Fruit fly (Drosophila melanogaster) whole organism, embryonic: ENCODE results near the gene Mrtf.
A peak's percentile ranks its signal among the peaks of the same experiment; 100 is the strongest.

ENCODE experiments used
- Bgb ChIP-seq: fragments of 200-800 bp; sonication (Bioruptor generic); IDR thresholded peaks from 2 replicates; pipeline ENCODE4 v1.3.6; 2022; ENCODE audit warnings: missing biosample characterization, missing genetic modification characterization; ENCODE audit not compliant: partially characterized antibody
- BtbVII ChIP-seq: fragments of 200-800 bp; sonication (Bioruptor generic); optimal IDR thresholded peaks from 3 replicates; lab custom pipeline; 2017; ENCODE audit warnings: missing biosample characterization, mild to moderate bottlenecking, missing genetic modification characterization
- CG10209 ChIP-seq: fragments of 200-800 bp; sonication (Bioruptor generic); optimal IDR thresholded peaks from 3 replicates; lab custom pipeline; 2017; ENCODE audit warnings: missing biosample characterization, mild to moderate bottlenecking, missing genetic modification characterization, missing genetic modification reagents
- CG10654 ChIP-seq: fragments of 200-800 bp; sonication (Bioruptor generic); optimal IDR thresholded peaks from 2 replicates; lab custom pipeline; 2016; ENCODE audit warnings: missing biosample characterization, missing genetic modification characterization
- CG11456 ChIP-seq: fragments of 200-800 bp; sonication (Bioruptor generic); IDR thresholded peaks from 3 replicates; pipeline ENCODE4 v1.3.6; 2022; ENCODE audit warnings: missing biosample characterization, missing genetic modification characterization
- CG12391 ChIP-seq: fragments of 200-800 bp; sonication (Bioruptor generic); optimal IDR thresholded peaks from 3 replicates; lab custom pipeline; 2018; ENCODE audit warnings: missing biosample characterization, mild to moderate bottlenecking, missing genetic modification characterization, moderate library complexity
- CG12744 ChIP-seq: fragments of 200-800 bp; sonication (Bioruptor generic); optimal IDR thresholded peaks from 2 replicates; lab custom pipeline; 2016; ENCODE audit warnings: missing biosample characterization, missing genetic modification characterization
- CG13296 ChIP-seq: fragments of 200-800 bp; sonication (Bioruptor generic); optimal IDR thresholded peaks from 3 replicates; lab custom pipeline; 2018; ENCODE audit warnings: missing biosample characterization, mild to moderate bottlenecking, missing genetic modification characterization
- CG13624 ChIP-seq: fragments of 200-800 bp; sonication (Bioruptor generic); optimal IDR thresholded peaks from 2 replicates; lab custom pipeline; 2016; ENCODE audit warnings: missing biosample characterization, missing genetic modification characterization
- CG14014 ChIP-seq: fragments of 200-800 bp; sonication (Bioruptor generic); IDR thresholded peaks from 2 replicates; pipeline ENCODE4 v1.3.6; 2022; ENCODE audit warnings: missing biosample characterization, missing genetic modification characterization
- CG14050 ChIP-seq: fragments of 200-800 bp; sonication (Bioruptor generic); IDR thresholded peaks from 3 replicates; pipeline ENCODE4 v1.3.6; 2022; ENCODE audit warnings: missing biosample characterization, missing genetic modification characterization
- CG15073 ChIP-seq: fragments of 200-800 bp; sonication (Bioruptor generic); optimal IDR thresholded peaks from 2 replicates; lab custom pipeline; 2016; ENCODE audit warnings: missing biosample characterization, missing genetic modification characterization
- CG17328 ChIP-seq: fragments of 200-800 bp; sonication (Bioruptor generic); IDR thresholded peaks from 2 replicates; pipeline ENCODE4 v1.3.6; 2022; ENCODE audit warnings: missing biosample characterization, missing genetic modification characterization
- CG17612 ChIP-seq: fragments of 200-800 bp; sonication (Bioruptor generic); IDR thresholded peaks from 2 replicates; pipeline ENCODE4 v1.3.6; 2022; ENCODE audit warnings: missing biosample characterization, missing genetic modification characterization
- CG18476 ChIP-seq: fragments of 200-800 bp; sonication (Bioruptor generic); optimal IDR thresholded peaks from 2 replicates; lab custom pipeline; 2016; ENCODE audit warnings: missing biosample characterization, mild to moderate bottlenecking, missing genetic modification characterization
- CG2129 ChIP-seq: fragments of 200-800 bp; sonication (Bioruptor generic); IDR thresholded peaks from 2 replicates; pipeline ENCODE4 v1.3.6; 2022; ENCODE audit warnings: missing biosample characterization, missing genetic modification characterization; ENCODE audit not compliant: partially characterized antibody
- CG30403 ChIP-seq: fragments of 200-800 bp; sonication (Bioruptor generic); optimal IDR thresholded peaks from 3 replicates; lab custom pipeline; 2016; ENCODE audit warnings: missing biosample characterization, missing genetic modification characterization
- CG32532 ChIP-seq: fragments of 200-800 bp; sonication (Bioruptor generic); IDR thresholded peaks from 2 replicates; pipeline ENCODE4 v1.3.6; 2022; ENCODE audit warnings: missing biosample characterization, missing genetic modification characterization
- CG4617 ChIP-seq: fragments of 200-800 bp; sonication (Bioruptor generic); optimal IDR thresholded peaks from 3 replicates; lab custom pipeline; 2016; ENCODE audit warnings: missing biosample characterization, missing genetic modification characterization, borderline replicate concordance
- CG5180 ChIP-seq: fragments of 200-800 bp; sonication (Bioruptor generic); optimal IDR thresholded peaks from 3 replicates; lab custom pipeline; 2017; ENCODE audit warnings: missing biosample characterization, missing genetic modification characterization, mild to moderate bottlenecking, moderate library complexity, missing genetic modification reagents
- CG5953 ChIP-seq: fragments of 200-800 bp; sonication (Bioruptor generic); IDR thresholded peaks from 2 replicates; pipeline ENCODE4 v1.3.6; 2022; ENCODE audit warnings: missing biosample characterization, missing genetic modification characterization
- CG6654 ChIP-seq: fragments of 200-800 bp; sonication (Bioruptor generic); optimal IDR thresholded peaks from 2 replicates; lab custom pipeline; 2017; ENCODE audit warnings: missing biosample characterization, mild to moderate bottlenecking, missing genetic modification characterization
- CG6854 ChIP-seq: fragments of 200-800 bp; sonication (Bioruptor generic); optimal IDR thresholded peaks from 3 replicates; lab custom pipeline; 2017; ENCODE audit warnings: missing biosample characterization, mild to moderate bottlenecking, missing genetic modification characterization
- CG7271 ChIP-seq: fragments of 200-800 bp; sonication (Bioruptor generic); optimal IDR thresholded peaks from 2 replicates; lab custom pipeline; 2018; ENCODE audit warnings: missing biosample characterization, mild to moderate bottlenecking, missing genetic modification characterization, moderate library complexity
- CG8765 ChIP-seq: fragments of 200-800 bp; sonication (Bioruptor generic); IDR thresholded peaks from 2 replicates; pipeline ENCODE4 v1.3.6; 2022; ENCODE audit warnings: missing biosample characterization, missing genetic modification characterization
- CG9215 ChIP-seq: fragments of 200-800 bp; sonication (Bioruptor generic); IDR thresholded peaks from 2 replicates; pipeline ENCODE4 v1.3.6; 2022; ENCODE audit warnings: missing biosample characterization, missing genetic modification characterization
- Dfd ChIP-seq, 2 experiments: fragments of >200 bp; optimal IDR thresholded peaks; 2 replicates each; lab custom pipeline; 2017; ENCODE audit warnings: missing biosample characterization in 2 of 2, missing genetic modification characterization in 2 of 2
- Hand ChIP-seq: fragments of 200-800 bp; sonication (Bioruptor generic); optimal IDR thresholded peaks from 2 replicates; lab custom pipeline; 2017; ENCODE audit warnings: mild to moderate bottlenecking, missing biosample characterization, missing genetic modification reagents, missing genetic modification characterization
- Hey ChIP-seq: fragments of 200-800 bp; sonication (Bioruptor generic); optimal IDR thresholded peaks from 3 replicates; lab custom pipeline; 2018; ENCODE audit warnings: missing biosample characterization, mild to moderate bottlenecking, missing genetic modification characterization
- Kr ChIP-seq: fragments of 200-800 bp; sonication (Bioruptor generic); optimal IDR thresholded peaks from 2 replicates; lab custom pipeline; 2017; ENCODE audit warnings: missing biosample characterization, mild to moderate bottlenecking, missing genetic modification characterization
- MBD-R2 ChIP-seq: fragments of 200-800 bp; sonication (Bioruptor generic); IDR thresholded peaks from 2 replicates; pipeline ENCODE4 v1.3.6; 2022; ENCODE audit warnings: missing biosample characterization, missing genetic modification characterization
- MESR4 ChIP-seq: fragments of 200-800 bp; sonication (Bioruptor generic); optimal IDR thresholded peaks from 2 replicates; lab custom pipeline; 2018; ENCODE audit warnings: missing biosample characterization, mild to moderate bottlenecking, missing genetic modification characterization, moderate library complexity
- Mad ChIP-seq: fragments of 200-800 bp; sonication (Bioruptor generic); optimal IDR thresholded peaks from 2 replicates; lab custom pipeline; 2016; ENCODE audit warnings: missing biosample characterization, missing genetic modification characterization
- Optix ChIP-seq: fragments of 200-800 bp; sonication (Bioruptor generic); IDR thresholded peaks from 3 replicates; pipeline ENCODE4 v1.3.6; 2022; ENCODE audit warnings: missing biosample characterization, missing genetic modification characterization
- Sry-β ChIP-seq: fragments of 200-800 bp; sonication (Bioruptor generic); optimal IDR thresholded peaks from 2 replicates; lab custom pipeline; 2018; ENCODE audit warnings: missing biosample characterization, mild to moderate bottlenecking, missing genetic modification characterization, moderate library complexity
- Taf1 ChIP-seq: fragments of 200-800 bp; sonication (Bioruptor generic); IDR thresholded peaks from 2 replicates; pipeline ENCODE4 v1.3.6; 2022; ENCODE audit warnings: missing biosample characterization, missing genetic modification characterization
- ac ChIP-seq: fragments of 200-800 bp; sonication (Bioruptor generic); optimal IDR thresholded peaks from 3 replicates; lab custom pipeline; 2017; ENCODE audit warnings: missing biosample characterization, mild to moderate bottlenecking, missing genetic modification characterization
- aop ChIP-seq: fragments of 200-800 bp; sonication (Bioruptor generic); IDR thresholded peaks from 2 replicates; pipeline ENCODE4 v1.3.6; 2022; ENCODE audit warnings: missing biosample characterization, missing genetic modification characterization
- ato ChIP-seq: fragments of 200-800 bp; sonication (Bioruptor generic); IDR thresholded peaks from 2 replicates; pipeline ENCODE4 v1.3.6; 2022; ENCODE audit warnings: missing biosample characterization, missing genetic modification characterization; ENCODE audit not compliant: partially characterized antibody
- az2 ChIP-seq: fragments of 200-800 bp; sonication (Bioruptor generic); optimal IDR thresholded peaks from 3 replicates; lab custom pipeline; 2016; ENCODE audit warnings: missing biosample characterization, missing genetic modification characterization
- chm ChIP-seq: fragments of 200-800 bp; sonication (Bioruptor generic); IDR thresholded peaks from 2 replicates; pipeline ENCODE4 v1.3.6; 2022; ENCODE audit warnings: missing biosample characterization, missing genetic modification characterization
- corto ChIP-seq: fragments of 200-800 bp; sonication (Bioruptor generic); optimal IDR thresholded peaks from 2 replicates; lab custom pipeline; 2016; ENCODE audit warnings: missing biosample characterization, mild to moderate bottlenecking, missing genetic modification characterization, moderate library complexity
- disco-r ChIP-seq: fragments of 200-800 bp; sonication (Bioruptor generic); optimal IDR thresholded peaks from 2 replicates; lab custom pipeline; 2016; ENCODE audit warnings: missing biosample characterization, missing genetic modification characterization
- gce ChIP-seq: fragments of 200-800 bp; sonication (Bioruptor generic); IDR thresholded peaks from 3 replicates; pipeline ENCODE4 v1.3.6; 2022; ENCODE audit warnings: missing biosample characterization, missing genetic modification characterization
- hbn ChIP-seq: fragments of 200-800 bp; sonication (Bioruptor generic); IDR thresholded peaks from 2 replicates; pipeline ENCODE4 v1.3.6; 2022; ENCODE audit warnings: missing biosample characterization, missing genetic modification characterization; ENCODE audit not compliant: partially characterized antibody
- ind ChIP-seq: fragments of 200-800 bp; sonication (Bioruptor generic); optimal IDR thresholded peaks from 3 replicates; lab custom pipeline; 2016; ENCODE audit warnings: missing biosample characterization, missing genetic modification characterization
- pho ChIP-seq: fragments of 200-800 bp; sonication (Bioruptor generic); optimal IDR thresholded peaks from 2 replicates; lab custom pipeline; 2016; ENCODE audit warnings: missing biosample characterization, missing genetic modification characterization
- ro ChIP-seq: fragments of 200-800 bp; sonication (Bioruptor generic); IDR thresholded peaks from 2 replicates; pipeline ENCODE4 v1.3.6; 2022; ENCODE audit warnings: missing biosample characterization, missing genetic modification characterization
- run ChIP-seq: fragments of 200-800 bp; sonication (Bioruptor generic); optimal IDR thresholded peaks from 3 replicates; lab custom pipeline; 2018; ENCODE audit warnings: missing biosample characterization, mild to moderate bottlenecking, missing genetic modification characterization
- shn ChIP-seq: fragments of 200-800 bp; sonication (Bioruptor generic); optimal IDR thresholded peaks from 3 replicates; lab custom pipeline; 2016; ENCODE audit warnings: missing biosample characterization, missing genetic modification characterization
- yki ChIP-seq: fragments of >200 bp; optimal IDR thresholded peaks from 3 replicates; lab custom pipeline; 2018

Mrtf gene

dm6 chr3L:2733208-2733607 is 33.1 kb downstream of the Mrtf start (continued):
- TF ChIP-seq CG7271 (no peak), corto (no peak), CG6854 (GFP tag; lab: Kevin White, UChicago) (peak; percentile 44), CG5953 (GFP tag; lab: Robert Waterston, UW) (no peak), Sry-β (GFP tag; lab: Kevin White, UChicago) (no peak), CG17612 (GFP tag; lab: Robert Waterston, UW) (peak; percentile 38; the same call in 1 of the 2 replicates), Taf1 (GFP tag; lab: Robert Waterston, UW) (peak; percentile 38; the same call in 1 of the 2 replicates), CG30403 (GFP tag; lab: Kevin White, UChicago) (peak; percentile 73), CG6654 (GFP tag; lab: Kevin White, UChicago) (no peak), MBD-R2 (GFP tag; lab: Robert Waterston, UW) (0 out of 2 replicates have a peak, but pooled peaks have one; percentile 26), CG14014 (GFP tag; lab: Robert Waterston, UW) (peak; percentile 75), Kr (GFP tag; lab: Kevin White, UChicago) (no peak), Mad (GFP tag; lab: Kevin White, UChicago) (peak; percentile 39), shn (GFP tag; lab: Kevin White, UChicago) (peak; percentile 63), disco-r (peak; percentile 48), CG12391 (tag; lab: Kevin White, UChicago) (peak; percentile 59), CG10654 (GFP tag; lab: Kevin White, UChicago) (peak; percentile 51), ac (GFP tag; lab: Kevin White, UChicago) (no peak), CG10209 (GFP tag; lab: Kevin White, UChicago) (peak; percentile 61), CG13624 (GFP tag; lab: Kevin White, UChicago) (peak; percentile 82), ind (GFP tag; lab: Kevin White, UChicago) (peak; percentile 75), Hey (no peak), CG2129 (GFP tag; lab: Robert Waterston, UW) (no peak), MESR4 (GFP tag; lab: Kevin White, UChicago) (no peak), chm (GFP tag; lab: Robert Waterston, UW) (peak; percentile 68; the same call in 1 of the 2 replicates), pho (peak; percentile 68), CG4617 (GFP tag; lab: Kevin White, UChicago) (peak; percentile 14), Dfd (GFP tag; optimal IDR thresholded peaks at IDR 0.05; lab: Kevin White, UChicago) (no peak), ro (GFP tag; lab: Robert Waterston, UW) (peak; percentile 58; the same call in 1 of the 2 replicates), CG15073 (no peak), CG12744 (GFP tag; lab: Kevin White, UChicago) (peak; percentile 45), CG8765 (GFP tag; lab: Robert Waterston, UW) (no peak), az2 (GFP tag; lab: Kevin White, UChicago) (peak; percentile 65), run (tag; lab: Kevin White, UChicago) (no peak), ato (GFP tag; lab: Robert Waterston, UW) (no peak), Optix (GFP tag; lab: Robert Waterston, UW) (no peak), Hand (GFP tag; lab: Kevin White, UChicago) (no peak), CG9215 (GFP tag; lab: Robert Waterston, UW) (peak; percentile 51; the same call in 1 of the 2 replicates), CG14050 (GFP tag; lab: Robert Waterston, UW) (peak; percentile 67; the same call in 2 of the 3 replicates), CG13296 (GFP tag; lab: Kevin White, UChicago) (no peak), aop (GFP tag; lab: Robert Waterston, UW) (no peak), CG11456 (GFP tag; lab: Robert Waterston, UW) (peak; percentile 72; the same call in 2 of the 3 replicates), CG32532 (GFP tag; lab: Robert Waterston, UW) (peak; percentile 86), yki (lab: Kevin White, UChicago) (no peak), CG17328 (peak; percentile 71), Bgb (GFP tag; lab: Robert Waterston, UW) (no peak), BtbVII (GFP tag; lab: Kevin White, UChicago) (peak; percentile 51), hbn (GFP tag; lab: Robert Waterston, UW) (no peak), CG5180 (GFP tag; lab: Kevin White, UChicago) (no peak), gce (GFP tag; lab: Robert Waterston, UW) (0 out of 3 replicates have a peak, but pooled peaks have one; percentile 10), CG18476 (peak; percentile 49)
